Fruit fly (Drosophila melanogaster) whole organism, prepupa: ENCODE results near the gene Mekk1.
A peak's percentile ranks its signal among the peaks of the same experiment; 100 is the strongest.

Source experiments
- CG10631 ChIP-seq: fragments of 200-800 bp; sonication (Bioruptor generic); optimal IDR thresholded peaks from 2 replicates; lab custom pipeline; 2016; ENCODE audit warnings: missing biosample characterization, missing genetic modification characterization
- CG10669 ChIP-seq: fragments of 200-800 bp; sonication (Bioruptor generic); optimal IDR thresholded peaks from 3 replicates; lab custom pipeline; 2018; ENCODE audit warnings: missing biosample characterization, mild to moderate bottlenecking, missing genetic modification characterization, moderate library complexity
- CG11294 ChIP-seq: fragments of 200-800 bp; sonication (Bioruptor generic); IDR thresholded peaks from 2 replicates; pipeline ENCODE4 v1.3.6; 2022; ENCODE audit warnings: missing biosample characterization, missing genetic modification characterization
- CG11762 ChIP-seq: fragments of 200-800 bp; sonication (Bioruptor generic); optimal IDR thresholded peaks from 3 replicates; lab custom pipeline; 2016; ENCODE audit warnings: missing biosample characterization, missing genetic modification characterization; ENCODE audit not compliant: insufficient read depth
- CG15336 ChIP-seq: fragments of 200-800 bp; sonication (Bioruptor generic); IDR thresholded peaks from 2 replicates; pipeline ENCODE4 v1.3.6; 2022; ENCODE audit warnings: missing biosample characterization, missing genetic modification characterization
- CG1621 ChIP-seq: fragments of 200-800 bp; sonication (Bioruptor generic); optimal IDR thresholded peaks from 3 replicates; lab custom pipeline; 2018; ENCODE audit warnings: missing biosample characterization, mild to moderate bottlenecking, missing genetic modification characterization
- CG3032 ChIP-seq: fragments of 200-800 bp; optimal IDR thresholded peaks from 2 replicates; lab custom pipeline; 2019; ENCODE audit warnings: missing biosample characterization, mild to moderate bottlenecking, missing genetic modification characterization, moderate library complexity
- CG31627 ChIP-seq: fragments of 200-800 bp; sonication (Bioruptor generic); optimal IDR thresholded peaks from 3 replicates; lab custom pipeline; 2016; ENCODE audit warnings: missing biosample characterization, missing genetic modification characterization
- CG32006 ChIP-seq: fragments of 200-800 bp; sonication (Bioruptor generic); optimal IDR thresholded peaks from 3 replicates; lab custom pipeline; 2017; ENCODE audit warnings: missing biosample characterization, mild to moderate bottlenecking, missing genetic modification characterization
- CG34406 ChIP-seq: fragments of 200-800 bp; sonication (Bioruptor generic); optimal IDR thresholded peaks from 3 replicates; lab custom pipeline; 2016; ENCODE audit warnings: missing biosample characterization, missing genetic modification characterization
- CG3919 ChIP-seq: fragments of 200-800 bp; sonication (Bioruptor generic); optimal IDR thresholded peaks from 3 replicates; lab custom pipeline; 2016; ENCODE audit warnings: missing biosample characterization, missing genetic modification characterization
- CG6163 ChIP-seq: fragments of 200-800 bp; sonication (Bioruptor generic); IDR thresholded peaks from 3 replicates; pipeline ENCODE4 v1.3.6; 2022; ENCODE audit warnings: missing biosample characterization, missing genetic modification characterization
- CG6276 ChIP-seq: fragments of 200-800 bp; sonication (Bioruptor generic); optimal IDR thresholded peaks from 2 replicates; lab custom pipeline; 2017; ENCODE audit warnings: missing biosample characterization, mild to moderate bottlenecking, missing genetic modification characterization
- CG6792 ChIP-seq: fragments of 200-800 bp; sonication (Bioruptor generic); optimal IDR thresholded peaks from 3 replicates; lab custom pipeline; 2016; ENCODE audit warnings: missing biosample characterization, missing genetic modification characterization
- CG6854 ChIP-seq: fragments of 200-800 bp; sonication (Bioruptor generic); optimal IDR thresholded peaks from 2 replicates; lab custom pipeline; 2017; ENCODE audit warnings: missing biosample characterization, mild to moderate bottlenecking, missing genetic modification characterization
- CG7368 ChIP-seq: fragments of 200-800 bp; sonication (Bioruptor generic); optimal IDR thresholded peaks from 3 replicates; lab custom pipeline; 2016; ENCODE audit warnings: missing biosample characterization, missing genetic modification characterization
- CG8119 ChIP-seq: fragments of 200-800 bp; sonication (Bioruptor generic); IDR thresholded peaks from 3 replicates; pipeline ENCODE4 v1.3.6; 2022; ENCODE audit warnings: missing biosample characterization, missing genetic modification characterization
- CG8319 ChIP-seq: fragments of 200-800 bp; sonication (Bioruptor generic); optimal IDR thresholded peaks from 3 replicates; lab custom pipeline; 2016; ENCODE audit warnings: missing biosample characterization, missing genetic modification characterization
- Eip75B ChIP-seq: fragments of 200-800 bp; sonication (Bioruptor generic); optimal IDR thresholded peaks from 3 replicates; lab custom pipeline; 2016; ENCODE audit warnings: missing biosample characterization, missing genetic modification characterization
- Eip78C ChIP-seq: fragments of 200-800 bp; sonication (Bioruptor generic); peaks from one replicate; lab custom pipeline; 2016; ENCODE audit warnings: missing biosample characterization, missing genetic modification characterization
- Ets96B ChIP-seq: fragments of 200-800 bp; optimal IDR thresholded peaks from 2 replicates; lab custom pipeline; 2019; ENCODE audit warnings: missing biosample characterization, mild to moderate bottlenecking, missing genetic modification characterization, moderate library complexity
- Hr39 ChIP-seq: fragments of 200-800 bp; sonication (Bioruptor generic); optimal IDR thresholded peaks from 2 replicates; lab custom pipeline; 2016; ENCODE audit warnings: missing biosample characterization, missing genetic modification characterization
- Hr4 ChIP-seq: fragments of 200-800 bp; sonication (Bioruptor generic); optimal IDR thresholded peaks from 3 replicates; lab custom pipeline; 2016; ENCODE audit warnings: missing biosample characterization, missing genetic modification characterization
- Met ChIP-seq: fragments of 200-800 bp; sonication (Bioruptor generic); optimal IDR thresholded peaks from 3 replicates; lab custom pipeline; 2016; ENCODE audit warnings: missing biosample characterization, missing genetic modification characterization
- OdsH ChIP-seq: fragments of 200-800 bp; sonication (Bioruptor generic); optimal IDR thresholded peaks from 3 replicates; lab custom pipeline; 2016; ENCODE audit warnings: missing biosample characterization, missing genetic modification characterization
- Sox102F ChIP-seq: fragments of 200-800 bp; sonication (Bioruptor generic); optimal IDR thresholded peaks from 2 replicates; lab custom pipeline; 2016; ENCODE audit warnings: missing biosample characterization, mild to moderate bottlenecking, missing genetic modification characterization
- Sox14 ChIP-seq: fragments of 200-800 bp; sonication (Bioruptor generic); optimal IDR thresholded peaks from 3 replicates; lab custom pipeline; 2016; ENCODE audit warnings: missing biosample characterization, missing genetic modification characterization
- achi ChIP-seq: fragments of 200-800 bp; sonication (Bioruptor generic); optimal IDR thresholded peaks from 3 replicates; lab custom pipeline; 2016; ENCODE audit warnings: missing biosample characterization, missing genetic modification characterization
- acj6 ChIP-seq: fragments of 200-800 bp; sonication (Bioruptor generic); optimal IDR thresholded peaks from 3 replicates; lab custom pipeline; 2016; ENCODE audit warnings: missing biosample characterization, missing genetic modification characterization
- cyc ChIP-seq: fragments of 200-800 bp; sonication (Bioruptor generic); optimal IDR thresholded peaks from 3 replicates; lab custom pipeline; 2016; ENCODE audit warnings: missing biosample characterization, missing genetic modification characterization
- dac ChIP-seq: fragments of 200-800 bp; sonication (Bioruptor generic); optimal IDR thresholded peaks from 2 replicates; lab custom pipeline; 2017; ENCODE audit warnings: missing biosample characterization, mild to moderate bottlenecking, missing genetic modification characterization
- dsx ChIP-seq: fragments of 200-800 bp; optimal IDR thresholded peaks from 3 replicates; lab custom pipeline; 2019; ENCODE audit warnings: missing biosample characterization, mild to moderate bottlenecking, missing genetic modification characterization, moderate library complexity; ENCODE audit not compliant: poor library complexity, severe bottlenecking
- esn ChIP-seq: fragments of 200-800 bp; sonication (Bioruptor generic); optimal IDR thresholded peaks from 2 replicates; lab custom pipeline; 2016; ENCODE audit warnings: missing biosample characterization, mild to moderate bottlenecking, missing genetic modification characterization, moderate library complexity
- fd85E ChIP-seq: fragments of 200-800 bp; sonication (Bioruptor generic); optimal IDR thresholded peaks from 3 replicates; lab custom pipeline; 2016; ENCODE audit warnings: missing biosample characterization, missing genetic modification characterization
- lz ChIP-seq: fragments of 200-800 bp; sonication (Bioruptor generic); optimal IDR thresholded peaks from 3 replicates; lab custom pipeline; 2016; ENCODE audit warnings: missing biosample characterization, missing genetic modification characterization
- net ChIP-seq: fragments of 200-800 bp; sonication (Bioruptor generic); optimal IDR thresholded peaks from 3 replicates; lab custom pipeline; 2016; ENCODE audit warnings: missing biosample characterization, missing genetic modification characterization
- pdm3 ChIP-seq: fragments of 200-800 bp; sonication (Bioruptor generic); optimal IDR thresholded peaks from 3 replicates; lab custom pipeline; 2016; ENCODE audit warnings: missing biosample characterization, missing genetic modification characterization
- salr ChIP-seq, 2 experiments: fragments of 200-800 bp; sonication (Bioruptor generic); optimal IDR thresholded peaks; 3 replicates each; lab custom pipeline; 2016 to 2018; ENCODE audit warnings: missing biosample characterization in 2 of 2, missing genetic modification characterization in 2 of 2, mild to moderate bottlenecking in 1 of 2
- spab ChIP-seq: fragments of 200-800 bp; sonication (Bioruptor generic); optimal IDR thresholded peaks from 2 replicates; lab custom pipeline; 2017; ENCODE audit warnings: missing biosample characterization, mild to moderate bottlenecking, missing genetic modification characterization, missing genetic modification reagents
- svp ChIP-seq: fragments of 200-800 bp; sonication (Bioruptor generic); peaks from one replicate; lab custom pipeline; 2016; ENCODE audit warnings: missing biosample characterization, missing genetic modification characterization
- topi ChIP-seq: fragments of 200-800 bp; sonication (Bioruptor generic); optimal IDR thresholded peaks from 3 replicates; lab custom pipeline; 2016; ENCODE audit warnings: missing biosample characterization, missing genetic modification characterization
- vri ChIP-seq: fragments of 200-800 bp; sonication (Bioruptor generic); optimal IDR thresholded peaks from 3 replicates; lab custom pipeline; 2016; ENCODE audit warnings: missing biosample characterization, mild to moderate bottlenecking, missing genetic modification characterization

The Mekk1 gene

dm6 chr3R:18742358-18743269, 780 bp downstream of the Mekk1 start (continued):
- TF ChIP-seq salr (GFP tag; optimal IDR thresholded peaks at IDR 0.05; lab: Kevin White, UChicago) (no peak), CG6792 (GFP tag; lab: Kevin White, UChicago) (no peak), Hr39 (GFP tag; lab: Kevin White, UChicago) (peak; percentile 64), pdm3 (peak; percentile 62), CG1621 (tag; lab: Kevin White, UChicago) (no peak), esn (GFP tag; lab: Kevin White, UChicago) (peak; percentile 65), topi (peak; percentile 79), CG6163 (GFP tag; lab: Robert Waterston, UW) (peak; percentile 46; the same call in 2 of the 3 replicates), CG34406 (GFP tag; lab: Kevin White, UChicago) (peak; percentile 21), Sox14 (peak; percentile 75), Met (GFP tag; lab: Kevin White, UChicago) (peak; percentile 69), vri (peak; percentile 63), CG3032 (tag; lab: Kevin White, UChicago) (no peak), svp (peak; percentile 71), cyc (GFP tag; lab: Kevin White, UChicago) (peak; percentile 66), net (GFP tag; lab: Kevin White, UChicago) (no peak), acj6 (GFP tag; lab: Kevin White, UChicago) (peak; percentile 46), dsx (no peak), OdsH (GFP tag; lab: Kevin White, UChicago) (peak; percentile 49), CG3919 (GFP tag; lab: Kevin White, UChicago) (peak; percentile 52)

- TF ChIP-seq CG3032 (tag; lab: Kevin White, UChicago) (no peak), Ets96B (tag; lab: Kevin White, UChicago) (no peak), CG11762 (GFP tag; lab: Kevin White, UChicago) (no peak), Eip78C (GFP tag; lab: Kevin White, UChicago) (peak; percentile 59), CG7368 (GFP tag; lab: Kevin White, UChicago) (no peak), CG10631 (GFP tag; lab: Kevin White, UChicago) (no peak), svp (peak; percentile 18), fd85E (GFP tag; lab: Kevin White, UChicago) (no peak), CG6854 (GFP tag; lab: Kevin White, UChicago) (no peak), vri (no peak)
Observed at dm6 chr3R:18741844-18742187, 1.6 kb downstream of the Mekk1 start.

dm6 chr3R:18741027-18741843, 2.2 kb downstream of the Mekk1 start:
- TF ChIP-seq lz (GFP tag; lab: Kevin White, UChicago), result peak; percentile 96
- peak; percentile 86 for TF ChIP-seq Eip75B (GFP tag; lab: Kevin White, UChicago)
- peak; percentile 84 for TF ChIP-seq Hr4 (GFP tag; lab: Kevin White, UChicago)
- TF ChIP-seq Sox102F (GFP tag; lab: Kevin White, UChicago), result peak; percentile 96
- peak; percentile 74 for TF ChIP-seq dac (GFP tag; lab: Kevin White, UChicago)
- TF ChIP-seq CG11294, result peak; percentile 82
- TF ChIP-seq CG10669 (GFP tag; lab: Kevin White, UChicago), result peak; percentile 87
- peak; percentile 94 for TF ChIP-seq CG32006
- TF ChIP-seq CG11762 (GFP tag; lab: Kevin White, UChicago), result peak; percentile 85
- peak; percentile 91 for TF ChIP-seq CG6792 (GFP tag; lab: Kevin White, UChicago)
- TF ChIP-seq vri, result peak; percentile 90
- peak; percentile 80 for TF ChIP-seq spab (GFP tag; lab: Kevin White, UChicago)
- peak; percentile 93 for TF ChIP-seq CG6854 (GFP tag; lab: Kevin White, UChicago)
- TF ChIP-seq Hr39 (GFP tag; lab: Kevin White, UChicago), result peak; percentile 91
- peak; percentile 87 for TF ChIP-seq CG6276
- TF ChIP-seq CG1621 (tag; lab: Kevin White, UChicago), result peak; percentile 79
- peak; percentile 61 for TF ChIP-seq fd85E (GFP tag; lab: Kevin White, UChicago)
- peak; percentile 93 for TF ChIP-seq achi (GFP tag; lab: Kevin White, UChicago)
- peak; percentile 94 for TF ChIP-seq CG31627 (GFP tag; lab: Kevin White, UChicago)
- peak; percentile 97 for TF ChIP-seq svp
- TF ChIP-seq CG8319 (GFP tag; lab: Kevin White, UChicago), result peak; percentile 69
- TF ChIP-seq Ets96B (tag; lab: Kevin White, UChicago), result peak; percentile 87
- TF ChIP-seq CG15336 (GFP tag; lab: Robert Waterston, UW), result peak; percentile 95
- peak; percentile 95 for TF ChIP-seq topi
- peak; percentile 93 for TF ChIP-seq CG8119 (GFP tag; lab: Robert Waterston, UW)
- peak; percentile 97 for TF ChIP-seq esn (GFP tag; lab: Kevin White, UChicago)
- TF ChIP-seq CG6163 (GFP tag; lab: Robert Waterston, UW), result peak; percentile 96
- TF ChIP-seq Met (GFP tag; lab: Kevin White, UChicago), result peak; percentile 95
- peak; percentile 98 for TF ChIP-seq Eip78C (GFP tag; lab: Kevin White, UChicago)
